Worm (Caenorhabditis elegans) whole organism, young adult: ENCODE data around the gene F46B3.1.

Experiments
- C17E4.6 ChIP-seq: fragments of 200-800 bp; sonication (Bioruptor generic); IDR thresholded peaks from 2 replicates; pipeline ENCODE4 v1.3.6; 2022; ENCODE audit warnings: missing genetic modification reagents, missing genetic modification characterization, missing compliant biosample characterization
- F23B12.7 ChIP-seq: sonication (generic microtip); optimal IDR thresholded peaks from 2 replicates; lab custom pipeline; 2017; ENCODE audit warnings: missing genetic modification characterization, mild to moderate bottlenecking, missing compliant biosample characterization, antibody characterized with exemption, moderate library complexity; ENCODE audit not compliant: insufficient read depth
- F33H1.4 ChIP-seq: fragments of 200-800 bp; sonication (Bioruptor generic); IDR thresholded peaks from 2 replicates; pipeline ENCODE4 v1.3.6; 2022; ENCODE audit warnings: missing genetic modification reagents, missing genetic modification characterization, missing compliant biosample characterization
- F55B11.4 ChIP-seq: sonication (generic microtip); optimal IDR thresholded peaks from 2 replicates; lab custom pipeline; 2016; ENCODE audit warnings: missing compliant biosample characterization, missing genetic modification characterization, borderline replicate concordance; ENCODE audit not compliant: insufficient read depth
- F57A8.1 ChIP-seq: fragments of 200-800 bp; sonication (Bioruptor generic); optimal IDR thresholded peaks from 2 replicates; lab custom pipeline; 2018; ENCODE audit warnings: mild to moderate bottlenecking, missing genetic modification characterization, moderate library complexity, missing compliant biosample characterization
- K12H6.12 ChIP-seq: fragments of 200-800 bp; sonication (Bioruptor generic); optimal IDR thresholded peaks from 2 replicates; lab custom pipeline; 2018; ENCODE audit warnings: mild to moderate bottlenecking, missing genetic modification characterization, missing compliant biosample characterization
- ZK185.1 ChIP-seq: sonication (generic microtip); optimal IDR thresholded peaks from 2 replicates; lab custom pipeline; 2016; ENCODE audit warnings: mild to moderate bottlenecking, missing genetic modification characterization, missing compliant biosample characterization; ENCODE audit not compliant: poor library complexity, severe bottlenecking
- akir-1 ChIP-seq: fragments of 200-800 bp; sonication (Bioruptor generic); optimal IDR thresholded peaks from 2 replicates; lab custom pipeline; 2018; ENCODE audit warnings: mild to moderate bottlenecking, missing genetic modification characterization, moderate library complexity, missing compliant biosample characterization
- ama-1 ChIP-seq, 3 experiments: fragments of 150-350 bp in 1 of 3; sonication (generic microtip) in 2 of 3; optimal IDR thresholded peaks; 2 replicates each; lab custom pipeline; 2014 to 2018; ENCODE audit warnings: missing biosample characterization in 2 of 3, missing genetic modification characterization in 2 of 3, missing genetic modification reagents in 2 of 3
- attf-3 ChIP-seq: fragments of 200-800 bp; sonication (Bioruptor generic); conservative IDR thresholded peaks from 2 replicates; pipeline ENCODE4 v1.3.6; 2022; ENCODE audit warnings: missing genetic modification reagents, missing genetic modification characterization, missing compliant biosample characterization
- bed-1 ChIP-seq: fragments of 200-800 bp; sonication (Bioruptor generic); IDR thresholded peaks from 2 replicates; pipeline ENCODE4 v1.3.6; 2022; ENCODE audit warnings: missing genetic modification reagents, missing genetic modification characterization, missing compliant biosample characterization
- cebp-1 ChIP-seq, 2 experiments: fragments of 200-800 bp in 1 of 2; sonication (Bioruptor generic) in 1 of 2; sonication (generic microtip) in 1 of 2; IDR thresholded peaks in 1 of 2; optimal IDR thresholded peaks in 1 of 2; 2 replicates each; pipeline versions ENCODE4 v1.3.6 to Lab custom; 2017 to 2022; ENCODE audit warnings: missing compliant biosample characterization in 2 of 2, missing genetic modification characterization in 2 of 2, mild to moderate bottlenecking in 1 of 2, missing genetic modification reagents in 1 of 2, moderate library complexity in 1 of 2
- ceh-27 ChIP-seq: fragments of 200-800 bp; sonication (Bioruptor generic); optimal IDR thresholded peaks from 2 replicates; lab custom pipeline; 2018; ENCODE audit warnings: mild to moderate bottlenecking, missing genetic modification characterization, moderate library complexity, missing compliant biosample characterization
- die-1 ChIP-seq: sonication (generic microtip); optimal IDR thresholded peaks from 2 replicates; lab custom pipeline; 2016; ENCODE audit warnings: missing genotype, mild to moderate bottlenecking, missing genetic modification characterization, missing compliant biosample characterization
- ekl-4 ChIP-seq: fragments of 200-800 bp; sonication (Bioruptor generic); IDR thresholded peaks from 2 replicates; pipeline ENCODE4 v1.3.6; 2022; ENCODE audit warnings: missing genetic modification reagents, missing genetic modification characterization, missing compliant biosample characterization
- him-1 ChIP-seq: sonication (generic microtip); optimal IDR thresholded peaks from 2 replicates; lab custom pipeline; 2016; ENCODE audit warnings: missing genotype, missing genetic modification reagents, missing genetic modification characterization, missing compliant biosample characterization
- hrde-1 ChIP-seq: sonication (generic microtip); optimal IDR thresholded peaks from 2 replicates; lab custom pipeline; 2016; ENCODE audit warnings: missing genetic modification characterization, mild to moderate bottlenecking, missing compliant biosample characterization, moderate library complexity, missing genotype, missing genetic modification reagents, borderline replicate concordance
- hsf-1 ChIP-seq: fragments of 200-800 bp; sonication (Bioruptor generic); IDR thresholded peaks from 2 replicates; pipeline ENCODE4 v1.3.6; 2022; ENCODE audit warnings: missing genetic modification reagents, missing genetic modification characterization, missing compliant biosample characterization
- let-526 ChIP-seq: fragments of 200-800 bp; sonication (Bioruptor generic); IDR thresholded peaks from 2 replicates; pipeline ENCODE4 v1.3.6; 2022; ENCODE audit warnings: missing genetic modification reagents, missing genetic modification characterization, missing compliant biosample characterization
- let-607 ChIP-seq, 2 experiments: fragments of 200-800 bp in 1 of 2; sonication (Bioruptor generic) in 1 of 2; sonication (generic microtip) in 1 of 2; optimal IDR thresholded peaks; 2 replicates each; lab custom pipeline; 2016 to 2018; ENCODE audit warnings: mild to moderate bottlenecking in 2 of 2, missing compliant biosample characterization in 2 of 2, missing genetic modification characterization in 2 of 2, moderate library complexity in 2 of 2, missing genotype in 1 of 2
- lin-35 ChIP-seq, 3 experiments: fragments of 150-350 bp in 2 of 3; sonication (generic microtip) in 1 of 3; optimal IDR thresholded peaks; 2 replicates each; lab custom pipeline; 2014 to 2018; ENCODE audit warnings: missing biosample characterization in 3 of 3, missing genetic modification characterization in 3 of 3, missing genetic modification reagents in 3 of 3
- lin-40 ChIP-seq: sonication (generic microtip); optimal IDR thresholded peaks from 2 replicates; lab custom pipeline; 2016; ENCODE audit warnings: missing genetic modification characterization, mild to moderate bottlenecking, missing compliant biosample characterization, missing genotype, missing genetic modification reagents
- lin-54 ChIP-seq: fragments of 200-800 bp; sonication (Bioruptor generic); optimal IDR thresholded peaks from 2 replicates; lab custom pipeline; 2018; ENCODE audit warnings: mild to moderate bottlenecking, missing genetic modification characterization, missing compliant biosample characterization
- lir-1 ChIP-seq: fragments of 200-800 bp; sonication (Bioruptor generic); conservative IDR thresholded peaks from 2 replicates; pipeline ENCODE4 v1.3.6; 2022; ENCODE audit warnings: missing genetic modification reagents, missing genetic modification characterization, missing compliant biosample characterization
- madf-6 ChIP-seq: fragments of 200-800 bp; sonication (Bioruptor generic); IDR thresholded peaks from 2 replicates; pipeline ENCODE4 v1.3.6; 2022; ENCODE audit warnings: missing genetic modification reagents, missing genetic modification characterization, missing compliant biosample characterization
- mcd-1 ChIP-seq: fragments of 200-800 bp; sonication (Bioruptor generic); IDR thresholded peaks from 2 replicates; pipeline ENCODE4 v1.3.6; 2022; ENCODE audit warnings: missing genetic modification reagents, missing genetic modification characterization, missing compliant biosample characterization
- nhr-90 ChIP-seq: sonication (generic microtip); optimal IDR thresholded peaks from 2 replicates; lab custom pipeline; 2016; ENCODE audit warnings: missing genotype, mild to moderate bottlenecking, missing genetic modification characterization, missing compliant biosample characterization
- pbrm-1 ChIP-seq: fragments of 200-800 bp; sonication (Bioruptor generic); IDR thresholded peaks from 2 replicates; pipeline ENCODE4 v1.3.6; 2022; ENCODE audit warnings: missing genetic modification reagents, missing genetic modification characterization, missing compliant biosample characterization
- rcor-1 ChIP-seq: fragments of 200-800 bp; sonication (Bioruptor generic); IDR thresholded peaks from 2 replicates; pipeline ENCODE4 v1.3.6; 2022; ENCODE audit warnings: missing genetic modification reagents, missing genetic modification characterization, missing compliant biosample characterization
- rpc-1 ChIP-seq, 2 experiments: fragments of 150-350 bp in 1 of 2; sonication (generic microtip) in 1 of 2; optimal IDR thresholded peaks; 2 replicates each; lab custom pipeline; 2014 to 2018; ENCODE audit warnings: missing biosample characterization in 1 of 2, missing genetic modification characterization in 1 of 2, missing genetic modification reagents in 1 of 2, missing genotype in 1 of 2
- snpc-3.4 ChIP-seq: sonication (generic microtip); optimal IDR thresholded peaks from 2 replicates; lab custom pipeline; 2017; ENCODE audit warnings: missing genetic modification characterization, mild to moderate bottlenecking, missing compliant biosample characterization, antibody characterized with exemption, moderate library complexity, missing genotype, missing genetic modification reagents
- tbp1 ChIP-seq: fragments of 200-800 bp; sonication (Bioruptor generic); optimal IDR thresholded peaks from 2 replicates; lab custom pipeline; 2018; ENCODE audit warnings: mild to moderate bottlenecking, missing genetic modification characterization, missing compliant biosample characterization
- ztf-18 ChIP-seq: sonication (generic microtip); optimal IDR thresholded peaks from 2 replicates; lab custom pipeline; 2016; ENCODE audit warnings: missing genotype, mild to moderate bottlenecking, missing genetic modification characterization, missing compliant biosample characterization

The F46B3.1 gene

DNA sequence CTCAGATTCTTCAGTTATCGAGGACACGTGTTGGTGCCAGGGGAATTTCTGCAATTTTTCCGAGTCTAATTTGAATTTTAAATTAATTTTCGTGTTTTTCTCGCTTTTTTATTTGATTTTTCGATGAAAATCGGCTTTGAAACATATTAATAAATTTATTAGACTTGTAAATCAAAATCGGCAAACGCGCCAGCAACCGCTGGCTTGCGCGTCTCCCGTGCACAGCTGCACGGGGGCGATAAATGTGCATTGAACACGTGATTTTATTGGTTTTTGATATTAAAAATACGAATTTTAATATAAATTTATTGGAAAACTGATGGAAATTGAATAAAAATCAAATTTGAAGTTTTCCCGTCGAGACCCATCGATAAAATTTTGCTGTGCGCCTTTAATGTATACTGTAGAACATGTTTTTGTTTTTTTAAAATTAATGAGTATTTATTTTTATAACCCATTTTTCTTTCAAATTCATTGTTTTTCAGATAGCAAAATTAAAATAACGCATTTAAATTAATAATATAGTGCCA lies 16.4 kb downstream of the F46B3.1 start, which contains the start of gene F26F2.7 (continued):
- TF ChIP-seq hrde-1 (tag; lab: Kevin White, UChicago), result no peak
- peak; percentile 88; the same call in 1 of the 2 replicates for TF ChIP-seq mcd-1 (GFP tag; lab: Robert Waterston, UW)
- TF ChIP-seq ztf-18 (tag; lab: Kevin White, UChicago), result peak; percentile 99
- TF ChIP-seq ceh-27 (GFP tag; lab: Kevin White, UChicago), result no peak
- TF ChIP-seq lin-40 (tag; lab: Kevin White, UChicago), result peak; percentile 90
- TF ChIP-seq die-1, result no peak
- peak; percentile 44 for TF ChIP-seq F23B12.7 (tag; lab: Kevin White, UChicago)
- TF ChIP-seq F33H1.4 (GFP tag; lab: Robert Waterston, UW), result peak; percentile 95
- TF ChIP-seq C17E4.6, result peak; percentile 50; the same call in 1 of the 2 replicates
- TF ChIP-seq ZK185.1 (tag; lab: Kevin White, UChicago), result no peak
- TF ChIP-seq attf-3 (GFP tag; lab: Robert Waterston, UW), result peak; percentile 58
- TF ChIP-seq snpc-3.4 (tag; lab: Kevin White, UChicago), result peak; percentile 50
- TF ChIP-seq hsf-1 (GFP tag; lab: Robert Waterston, UW), result no peak
- TF ChIP-seq ekl-4, result peak; percentile 89
- TF ChIP-seq F55B11.4 (tag; lab: Kevin White, UChicago), result no peak
- TF ChIP-seq akir-1, result no peak
- TF ChIP-seq let-607 (tag; optimal IDR thresholded peaks at IDR 0.05; lab: Kevin White, UChicago), result peak; percentile 33 to 81
- peak in 2 of 3 experiments; percentile 4 to 82 for TF ChIP-seq lin-35 (GFP tag; optimal IDR thresholded peaks at IDR 0.05; lab: Kevin White, UChicago)
- 0 out of 2 replicates have a peak, but pooled peaks have one; percentile 37 for TF ChIP-seq cebp-1 (GFP tag; IDR thresholded peaks at IDR 0.05; lab: Robert Waterston, UW)
- TF ChIP-seq cebp-1 (tag; optimal IDR thresholded peaks at IDR 0.05; lab: Kevin White, UChicago), result peak; percentile 89
- TF ChIP-seq lin-54 (GFP tag; lab: Kevin White, UChicago), result peak; percentile 88
- peak; percentile 72 for TF ChIP-seq tbp1 (GFP tag; lab: Kevin White, UChicago)
- peak; percentile 77 for TF ChIP-seq him-1 (tag; lab: Kevin White, UChicago)
- no peak for TF ChIP-seq let-526 (GFP tag; lab: Robert Waterston, UW)
- TF ChIP-seq K12H6.12 (tag; lab: Kevin White, UChicago), result peak; percentile 71
- TF ChIP-seq pbrm-1, result peak; percentile 93
- no peak for TF ChIP-seq F57A8.1 (GFP tag; lab: Kevin White, UChicago)
- peak; percentile 80; the same call in 1 of the 2 replicates for TF ChIP-seq lir-1 (GFP tag; lab: Robert Waterston, UW)
- no peak for TF ChIP-seq nhr-90
- no peak for TF ChIP-seq ama-1 (optimal IDR thresholded peaks at IDR 0.05; lab: Kevin White, UChicago)
- no peak for TF ChIP-seq ama-1 (GFP tag; optimal IDR thresholded peaks at IDR 0.05; lab: Kevin White, UChicago)
- peak; percentile 99 for TF ChIP-seq madf-6 (GFP tag; lab: Robert Waterston, UW)
- TF ChIP-seq rpc-1 (optimal IDR thresholded peaks at IDR 0.05; lab: Kevin White, UChicago), result no peak
- no peak for TF ChIP-seq rpc-1 (tag; optimal IDR thresholded peaks at IDR 0.05; lab: Kevin White, UChicago)
- peak; percentile 89 for TF ChIP-seq rcor-1

DNA sequence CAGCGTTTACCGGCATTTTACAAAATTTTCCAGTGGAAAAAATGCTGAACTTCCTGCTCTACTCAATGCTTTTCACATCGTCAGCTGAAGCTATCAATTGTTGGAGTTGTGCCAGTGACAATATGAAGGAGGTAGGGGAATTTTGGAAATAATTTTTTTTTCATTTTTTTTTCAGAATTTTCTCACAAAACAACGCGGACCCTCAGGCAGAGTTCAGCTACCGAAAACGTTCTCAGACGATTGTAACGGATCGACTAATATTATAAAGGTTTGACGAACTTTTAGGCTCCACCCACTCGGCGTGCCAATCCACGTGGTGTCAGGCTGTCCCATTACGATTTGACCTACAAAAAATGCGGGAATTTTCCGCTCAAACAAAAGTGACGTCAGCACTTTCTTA lies 17.4 kb downstream of the F46B3.1 start, which contains the start of gene F26F2.8:
F26F2.8 (plus strand) TSS at position 13 of the 400 bp plus-strand sequence.
- TF ChIP-seq bed-1 (GFP tag; lab: Robert Waterston, UW), result no peak
